Worm (Caenorhabditis elegans): ENCODE results near the gene ptr-13.

DNA sequence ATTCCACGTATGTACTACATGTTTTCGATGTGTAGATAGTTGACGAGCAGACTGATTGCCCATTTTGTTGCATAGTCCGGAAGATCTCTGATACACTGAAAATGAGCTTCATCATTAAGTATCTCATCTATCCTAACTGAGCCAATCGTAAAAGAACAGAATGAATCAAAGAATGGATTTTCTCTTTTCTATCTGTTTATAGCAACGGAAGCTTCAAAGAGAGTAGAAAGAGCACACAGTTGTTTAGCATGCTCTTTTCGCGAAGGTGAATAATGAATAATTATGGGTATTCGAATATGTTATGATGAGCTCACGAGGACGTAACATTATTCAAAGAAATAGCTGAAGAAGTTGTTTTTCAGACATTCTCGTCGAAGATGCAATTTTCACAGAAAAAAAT is 51.2 kb downstream of the ptr-13 start, which contains the start of gene glb-4:
- no peak for TF ChIP-seq dao-5 (tag; optimal IDR thresholded peaks at IDR 0.05)
- no peak for TF ChIP-seq W03F9.2 (tag; optimal IDR thresholded peaks at IDR 0.05)
- TF ChIP-seq him-1 (tag; optimal IDR thresholded peaks at IDR 0.05) = no peak

Data from whole organism, L4/young adult.